Worm (Caenorhabditis elegans) whole organism, mixed stage, embryonic: Measurements from ENCODE around the gene ZK666.15.

Experiments used
- mep-1 ChIP-seq: fragments of 150-350 bp; optimal IDR thresholded peaks from 2 replicates; lab custom pipeline; 2017; ENCODE audit warnings: missing biosample characterization, missing genetic modification reagents, missing genetic modification characterization, inconsistent platforms
- sem-2 ChIP-seq: fragments of 200-800 bp; sonication (Bioruptor generic); optimal IDR thresholded peaks from 2 replicates; lab custom pipeline; 2018; ENCODE audit warnings: mild to moderate bottlenecking, missing genetic modification characterization, missing compliant biosample characterization

DNA sequence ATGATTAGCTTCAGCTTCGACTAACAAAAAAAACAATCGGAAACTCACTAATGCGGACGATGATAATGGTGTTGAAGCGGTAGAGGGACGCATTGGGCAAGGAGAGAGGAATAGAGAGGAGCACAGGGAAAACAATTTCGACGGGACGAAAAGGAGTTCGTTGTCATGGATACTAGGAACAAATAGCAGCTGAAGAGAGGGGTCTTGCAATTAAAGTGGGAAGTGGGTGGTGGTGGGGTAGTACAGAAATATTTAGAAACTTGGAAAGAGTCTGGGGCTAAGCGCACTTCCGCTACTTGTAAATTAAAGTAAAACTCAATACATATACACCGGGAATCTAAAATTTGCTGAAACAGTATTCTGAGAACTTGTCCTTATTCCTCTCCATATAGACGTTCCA, 22.9 kb downstream of the ZK666.15 start, which contains the start of gene F59B10.2:
- TF ChIP-seq sem-2 (no peak), mep-1 (no peak)
